Worm (Caenorhabditis elegans): ENCODE results near the gene ttr-6.

DNA sequence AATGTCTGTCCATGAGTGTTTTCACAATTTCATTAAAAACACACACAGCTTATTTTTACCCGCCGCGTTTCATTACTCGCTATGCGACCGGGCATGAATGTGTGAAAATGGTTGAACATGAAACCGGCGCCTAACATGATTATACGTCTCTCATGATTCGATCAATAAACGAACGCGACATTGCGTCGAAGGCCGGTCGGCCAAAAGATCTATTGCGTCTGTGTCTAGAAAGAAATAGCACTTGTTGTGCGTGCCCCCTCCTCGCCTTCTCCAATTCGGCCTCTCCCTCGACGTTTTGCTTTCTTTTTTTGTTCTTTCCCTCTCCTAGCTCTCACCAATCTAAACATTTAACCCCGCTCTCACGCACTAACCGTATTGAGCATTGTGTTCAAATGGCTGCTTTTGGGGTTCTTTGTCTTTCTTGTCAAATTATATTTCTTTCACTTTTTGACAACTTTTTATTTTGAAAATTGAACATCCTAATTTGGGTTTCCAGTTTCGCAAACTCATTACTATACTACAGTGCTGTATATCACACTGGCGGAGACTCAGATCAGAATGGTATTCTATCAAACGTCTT is 45.8 kb downstream of the ttr-6 start:
- no peak for TF ChIP-seq lsy-2 (tag; optimal IDR thresholded peaks at IDR 0.05)
- no peak for TF ChIP-seq nhr-28 (tag; optimal IDR thresholded peaks at IDR 0.05)
- no peak for TF ChIP-seq lin-13 (tag; optimal IDR thresholded peaks at IDR 0.05)
- no peak for TF ChIP-seq unc-62 (GFP tag; optimal IDR thresholded peaks at IDR 0.05)

Measured in whole organism, mixed stage, embryonic.